Worm (Caenorhabditis elegans) whole organism, midembryonic: Measurements from ENCODE around the gene tkr-3.

Experiments
- T22C8.4 ChIP-seq: fragments of 200-800 bp; sonication (Bioruptor generic); IDR thresholded peaks from 2 replicates; pipeline ENCODE4 v1.3.6; 2022; ENCODE audit warnings: missing genetic modification characterization, missing compliant biosample characterization
- cog-1 ChIP-seq: sonication (generic microtip); optimal IDR thresholded peaks from 2 replicates; lab custom pipeline; 2016; ENCODE audit warnings: missing genetic modification characterization, missing compliant biosample characterization
- flt-1 ChIP-seq: fragments of 200-800 bp; sonication (Bioruptor generic); IDR thresholded peaks from 2 replicates; pipeline ENCODE4 v1.3.6; 2022; ENCODE audit warnings: missing genetic modification characterization, missing compliant biosample characterization
- klf-2 ChIP-seq: fragments of 200-800 bp; sonication (Bioruptor generic); conservative IDR thresholded peaks from 2 replicates; pipeline ENCODE4 v1.3.6; 2022; ENCODE audit warnings: missing genetic modification reagents, missing genetic modification characterization, missing compliant biosample characterization
- med-1 ChIP-seq: sonication (generic microtip); optimal IDR thresholded peaks from 2 replicates; lab custom pipeline; 2017; ENCODE audit warnings: missing genetic modification characterization, mild to moderate bottlenecking, missing compliant biosample characterization, antibody characterized with exemption, missing genetic modification reagents; ENCODE audit not compliant: insufficient read depth
- ref-1 ChIP-seq: fragments of 200-800 bp; sonication (Bioruptor generic); conservative IDR thresholded peaks from 2 replicates; pipeline ENCODE4 v1.3.6; 2022; ENCODE audit warnings: missing genetic modification reagents, missing genetic modification characterization, missing compliant biosample characterization
- tab-1 ChIP-seq: fragments of 200-800 bp; sonication (Bioruptor generic); IDR thresholded peaks from 2 replicates; pipeline ENCODE4 v1.3.6; 2022; ENCODE audit warnings: missing genetic modification characterization, missing compliant biosample characterization
- ztf-23 ChIP-seq: fragments of 200-800 bp; sonication (Bioruptor generic); IDR thresholded peaks from 2 replicates; pipeline ENCODE4 v1.3.6; 2022; ENCODE audit warnings: missing genetic modification reagents, missing genetic modification characterization, missing compliant biosample characterization
- ztf-29 ChIP-seq: fragments of 200-800 bp; sonication (Bioruptor generic); IDR thresholded peaks from 2 replicates; pipeline ENCODE4 v1.3.6; 2022; ENCODE audit warnings: missing genetic modification reagents, missing genetic modification characterization, missing compliant biosample characterization

The tkr-3 gene

ce11 chrIV:5139189-5139588, 17.3 kb upstream of the tkr-3 start:
- TF ChIP-seq tab-1 (no peak), med-1 (no peak), ztf-29 (GFP tag; lab: Robert Waterston, UW) (no peak), cog-1 (tag; lab: Kevin White, UChicago) (no peak)

- TF ChIP-seq ztf-23 (GFP tag; lab: Robert Waterston, UW) (no peak), tab-1 (no peak), ztf-29 (GFP tag; lab: Robert Waterston, UW) (no peak), klf-2 (no peak), cog-1 (tag; lab: Kevin White, UChicago) (no peak), T22C8.4 (GFP tag; lab: Robert Waterston, UW) (no peak), med-1 (no peak), flt-1 (GFP tag; lab: Robert Waterston, UW) (no peak), ref-1 (GFP tag; lab: Robert Waterston, UW) (no peak)
Measured at ce11 chrIV:5137809-5138208, 15.9 kb upstream of the tkr-3 start.

- TF ChIP-seq flt-1 (GFP tag; lab: Robert Waterston, UW) (no peak), med-1 (no peak), cog-1 (tag; lab: Kevin White, UChicago) (no peak), ztf-29 (GFP tag; lab: Robert Waterston, UW) (no peak), tab-1 (no peak), T22C8.4 (GFP tag; lab: Robert Waterston, UW) (no peak), klf-2 (no peak), ztf-23 (GFP tag; lab: Robert Waterston, UW) (no peak), ref-1 (GFP tag; lab: Robert Waterston, UW) (no peak)
Measured at ce11 chrIV:5136523-5136922, 14.6 kb upstream of the tkr-3 start.

ce11 chrIV:5134798-5135197, 12.9 kb upstream of the tkr-3 start:
- TF ChIP-seq med-1 (no peak), tab-1 (no peak), klf-2 (no peak), ztf-23 (GFP tag; lab: Robert Waterston, UW) (no peak), ref-1 (GFP tag; lab: Robert Waterston, UW) (no peak), cog-1 (tag; lab: Kevin White, UChicago) (no peak), flt-1 (GFP tag; lab: Robert Waterston, UW) (no peak), ztf-29 (GFP tag; lab: Robert Waterston, UW) (no peak), T22C8.4 (GFP tag; lab: Robert Waterston, UW) (no peak)

ce11 chrIV:5133791-5134370, 12.0 kb upstream of the tkr-3 start:
- 0 out of 2 replicates have a peak, but pooled peaks have one; percentile 22 for TF ChIP-seq ref-1 (GFP tag; lab: Robert Waterston, UW)
- no peak for TF ChIP-seq flt-1 (GFP tag; lab: Robert Waterston, UW)

- TF ChIP-seq klf-2 = no peak
Measured at ce11 chrIV:5131781-5132180, 9.9 kb upstream of the tkr-3 start.

ce11 chrIV:5111533-5111932, 10.4 kb downstream of the tkr-3 start, which contains the start of gene AC7.3:
Gene AC7.3, plus strand, starts transcription at chrIV:5111833.
- TF ChIP-seq ref-1 (GFP tag; lab: Robert Waterston, UW) (no peak), med-1 (no peak), ztf-29 (GFP tag; lab: Robert Waterston, UW) (no peak), flt-1 (GFP tag; lab: Robert Waterston, UW) (no peak), T22C8.4 (GFP tag; lab: Robert Waterston, UW) (no peak), cog-1 (tag; lab: Kevin White, UChicago) (no peak), tab-1 (no peak), ztf-23 (GFP tag; lab: Robert Waterston, UW) (no peak), klf-2 (no peak)

ce11 chrIV:5110391-5110930, 11.4 kb downstream of the tkr-3 start:
- TF ChIP-seq flt-1 (GFP tag; lab: Robert Waterston, UW) (no peak), ref-1 (GFP tag; lab: Robert Waterston, UW) (no peak), klf-2 (no peak), med-1 (no peak), ztf-29 (GFP tag; lab: Robert Waterston, UW) (no peak), cog-1 (tag; lab: Kevin White, UChicago) (no peak), T22C8.4 (GFP tag; lab: Robert Waterston, UW) (no peak), ztf-23 (GFP tag; lab: Robert Waterston, UW) (no peak), tab-1 (no peak)

ce11 chrIV:5109943-5110342, 12.0 kb downstream of the tkr-3 start:
- TF ChIP-seq med-1 (no peak), tab-1 (no peak), klf-2 (no peak), ztf-29 (GFP tag; lab: Robert Waterston, UW) (no peak), ztf-23 (GFP tag; lab: Robert Waterston, UW) (no peak), ref-1 (GFP tag; lab: Robert Waterston, UW) (no peak), T22C8.4 (GFP tag; lab: Robert Waterston, UW) (no peak), cog-1 (tag; lab: Kevin White, UChicago) (no peak), flt-1 (GFP tag; lab: Robert Waterston, UW) (no peak)

ce11 chrIV:5108971-5109370, 12.9 kb downstream of the tkr-3 start:
- TF ChIP-seq klf-2 = no peak
- TF ChIP-seq ref-1 (GFP tag; lab: Robert Waterston, UW) = no peak
- TF ChIP-seq ztf-29 (GFP tag; lab: Robert Waterston, UW) = no peak
- TF ChIP-seq ztf-23 (GFP tag; lab: Robert Waterston, UW) = no peak
- no peak for TF ChIP-seq med-1
- no peak for TF ChIP-seq T22C8.4 (GFP tag; lab: Robert Waterston, UW)
